Fruit fly (Drosophila melanogaster): Measurements from ENCODE around the gene Fer2.

dm6 chr3R:16128471-16128870 lies 22.6 kb downstream of the Fer2 start:
- TF ChIP-seq CG6792 (GFP tag; optimal IDR thresholded peaks at IDR 0.05) (no peak), CG1621 (tag; optimal IDR thresholded peaks at IDR 0.05) (no peak), Eip93F (GFP tag; optimal IDR thresholded peaks at IDR 0.05) (no peak), CG3032 (tag; optimal IDR thresholded peaks at IDR 0.05) (no peak), Hr39 (GFP tag; optimal IDR thresholded peaks at IDR 0.05) (no peak), Lpt (GFP tag; optimal IDR thresholded peaks at IDR 0.05) (no peak), eg (GFP tag; IDR thresholded peaks at IDR 0.05) (peak; percentile 41; the same call in 1 of the 3 replicates), CG9139 (GFP tag; optimal IDR thresholded peaks at IDR 0.05) (no peak), CG10669 (GFP tag; optimal IDR thresholded peaks at IDR 0.05) (no peak), OdsH (GFP tag; optimal IDR thresholded peaks at IDR 0.05) (no peak), dac (GFP tag; optimal IDR thresholded peaks at IDR 0.05) (no peak), dsx (GFP tag; optimal IDR thresholded peaks at IDR 0.05; ENCODE audit: poor library complexity, severe bottlenecking) (no peak), Ets96B (tag; optimal IDR thresholded peaks at IDR 0.05) (no peak), topi (GFP tag; optimal IDR thresholded peaks at IDR 0.05) (no peak)

Data from whole organism, prepupa.